Fruit fly (Drosophila melanogaster): ENCODE results near the gene Cpr35B.
A peak's percentile ranks its signal among the peaks of the same experiment; 100 is the strongest.

Gene Cpr35B

dm6 chr2L:14394298-14395064, 30.5 kb downstream of the Cpr35B start (continued):
- TF ChIP-seq Gsc (GFP tag; IDR thresholded peaks at IDR 0.05) (no peak), Hr3 (GFP tag; optimal IDR thresholded peaks at IDR 0.05) (no peak), CG4360 (GFP tag; IDR thresholded peaks at IDR 0.05) (no peak), Sin3A (optimal IDR thresholded peaks at IDR 0.05) (no peak), CG14965 (GFP tag; optimal IDR thresholded peaks at IDR 0.05; ENCODE audit: borderline replicate concordance) (no peak), CG7928 (GFP tag; optimal IDR thresholded peaks at IDR 0.05) (peak; percentile 28), gsb (GFP tag; IDR thresholded peaks at IDR 0.05) (peak; percentile 5; the same call in 1 of the 2 replicates), pnt (GFP tag; optimal IDR thresholded peaks at IDR 0.05) (no peak), trem (tag; optimal IDR thresholded peaks at IDR 0.05) (peak; percentile 40), CG17912 (GFP tag; optimal IDR thresholded peaks at IDR 0.05) (peak; percentile 63), Hmx (GFP tag; optimal IDR thresholded peaks at IDR 0.05) (peak; percentile 12), CG33213 (GFP tag; optimal IDR thresholded peaks at IDR 0.05) (no peak), NC2β (GFP tag; optimal IDR thresholded peaks at IDR 0.05) (no peak), CG5953 (GFP tag; IDR thresholded peaks at IDR 0.05) (no peak), her (GFP tag; optimal IDR thresholded peaks at IDR 0.05) (no peak), CG33557 (GFP tag; optimal IDR thresholded peaks at IDR 0.05) (no peak), sens-2 (GFP tag; IDR thresholded peaks at IDR 0.05) (no peak), CG14860 (GFP tag; IDR thresholded peaks at IDR 0.05; ENCODE audit: partially characterized antibody) (no peak), CG7745 (tag; optimal IDR thresholded peaks at IDR 0.05) (peak; percentile 82), bowl (GFP tag; IDR thresholded peaks at IDR 0.05) (no peak), Tbp (GFP tag; optimal IDR thresholded peaks at IDR 0.05) (no peak), zfh2 (GFP tag; optimal IDR thresholded peaks at IDR 0.05) (no peak), CG7556 (GFP tag; optimal IDR thresholded peaks at IDR 0.05) (peak; percentile 13), CG13775 (GFP tag; optimal IDR thresholded peaks at IDR 0.05) (no peak), CG2120 (GFP tag; optimal IDR thresholded peaks at IDR 0.05) (peak; percentile 53), ken (GFP tag; IDR thresholded peaks at IDR 0.05) (no peak), Meics (GFP tag; optimal IDR thresholded peaks at IDR 0.05) (peak; percentile 43), CG14441 (GFP tag; IDR thresholded peaks at IDR 0.05) (peak; percentile 33; the same call in 1 of the 2 replicates), CG11247 (GFP tag; IDR thresholded peaks at IDR 0.05) (no peak), CG17186 (GFP tag; optimal IDR thresholded peaks at IDR 0.05) (no peak), HLH3B (GFP tag; IDR thresholded peaks at IDR 0.05) (no peak), Hmr (GFP tag; optimal IDR thresholded peaks at IDR 0.05) (peak; percentile 52), tin (GFP tag; optimal IDR thresholded peaks at IDR 0.05) (no peak), Lpt (GFP tag; optimal IDR thresholded peaks at IDR 0.05) (no peak), MBD-R2 (GFP tag; IDR thresholded peaks at IDR 0.05) (no peak), CG3163 (GFP tag; optimal IDR thresholded peaks at IDR 0.05) (no peak), C15 (GFP tag; IDR thresholded peaks at IDR 0.05) (no peak), Dip3 (GFP tag; optimal IDR thresholded peaks at IDR 0.05) (no peak), CG6813 (GFP tag; optimal IDR thresholded peaks at IDR 0.05) (peak; percentile 13), Fer3 (tag; optimal IDR thresholded peaks at IDR 0.05) (peak; percentile 39), lab (GFP tag; optimal IDR thresholded peaks at IDR 0.05) (peak; percentile 56), NK7.1 (GFP tag; optimal IDR thresholded peaks at IDR 0.05) (no peak), CG34376 (GFP tag; optimal IDR thresholded peaks at IDR 0.05) (peak; percentile 68), CG4404 (GFP tag; IDR thresholded peaks at IDR 0.05) (no peak), pfk (GFP tag; optimal IDR thresholded peaks at IDR 0.05) (no peak), chm (GFP tag; IDR thresholded peaks at IDR 0.05) (peak; percentile 14; the same call in 1 of the 2 replicates), croc (GFP tag; conservative IDR thresholded peaks at IDR 0.05) (no peak), hth (optimal IDR thresholded peaks at IDR 0.05) (no peak), E2f1 (GFP tag; IDR thresholded peaks at IDR 0.05) (no peak), Xbp1 (GFP tag; optimal IDR thresholded peaks at IDR 0.05) (peak; percentile 28), CG15479 (GFP tag; optimal IDR thresholded peaks at IDR 0.05) (no peak), CG10654 (GFP tag; optimal IDR thresholded peaks at IDR 0.05) (no peak)

Data from whole organism, embryonic.